Fruit fly (Drosophila melanogaster): ENCODE measurements around the gene CG13950.

CG13950 gene

DNA sequence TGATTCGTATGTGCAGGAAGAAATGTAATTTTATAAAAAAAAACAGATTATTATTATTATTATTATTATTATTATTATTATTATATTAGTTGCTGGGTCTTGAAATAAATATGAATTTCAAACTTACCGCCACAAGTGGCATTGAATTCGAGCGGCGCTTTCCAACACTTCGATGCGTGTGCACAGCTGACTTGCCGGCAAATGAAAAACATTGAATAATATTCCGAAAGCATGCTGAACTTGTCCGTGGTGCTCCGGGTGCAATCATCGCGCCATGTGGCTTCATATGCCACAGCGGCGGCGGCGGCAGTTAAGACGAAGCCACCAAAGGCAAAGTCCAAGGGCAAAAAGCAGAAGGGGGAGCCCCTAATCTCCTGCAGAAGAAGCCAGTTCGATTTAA, 48.6 kb upstream of the CG13950 start, which contains the start of gene Dbp21E2 (continued):
- TF ChIP-seq sisA (GFP tag; IDR thresholded peaks at IDR 0.05), result no peak

DNA sequence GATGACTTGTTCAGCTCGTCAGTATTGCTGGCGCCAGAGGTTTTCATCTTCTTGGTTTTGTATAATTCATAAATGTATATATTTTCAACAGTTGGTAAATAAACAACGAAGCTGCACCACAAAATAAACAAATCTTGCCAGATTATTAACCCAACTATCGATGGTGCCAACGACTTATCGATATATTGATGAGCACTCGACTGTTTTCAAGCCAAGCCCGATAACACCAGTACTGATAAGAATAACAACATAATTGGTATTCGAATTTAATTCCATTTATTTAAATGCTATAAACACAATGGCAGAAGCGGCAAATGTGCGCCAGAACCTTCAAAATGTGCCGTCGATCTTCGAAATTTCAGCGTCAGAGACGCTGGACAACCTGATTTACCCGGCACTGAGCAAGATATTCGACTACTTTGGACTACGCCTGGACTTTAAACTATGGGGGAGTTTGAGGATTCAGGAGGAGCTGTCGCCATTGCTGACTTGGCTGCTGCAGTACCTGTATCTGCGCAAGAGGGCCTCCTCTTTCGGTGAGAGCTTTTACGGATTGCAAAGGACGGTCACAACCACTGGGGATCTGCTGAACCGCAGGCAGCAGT, 44.1 kb upstream of the CG13950 start, which contains the start of the genes Saf6 and Pex12:
Saf6 (minus strand) TSS at position 166 of the 605 bp plus-strand sequence.
Pex12 (plus strand) TSS at position 209 of the 605 bp plus-strand sequence.
- TF ChIP-seq NFAT (GFP tag; IDR thresholded peaks at IDR 0.05) (no peak), tio (GFP tag; optimal IDR thresholded peaks at IDR 0.05) (no peak), HmgZ (tag; optimal IDR thresholded peaks at IDR 0.05) (peak; percentile 37), ranshi (GFP tag; IDR thresholded peaks at IDR 0.05) (no peak), trem (tag; optimal IDR thresholded peaks at IDR 0.05) (peak; percentile 11), bigmax (GFP tag; optimal IDR thresholded peaks at IDR 0.05) (peak; percentile 21), Dref (GFP tag; IDR thresholded peaks at IDR 0.05) (peak; percentile 88), CG15696 (tag; optimal IDR thresholded peaks at IDR 0.05) (no peak), da (GFP tag; optimal IDR thresholded peaks at IDR 0.05) (no peak), MESR4 (GFP tag; optimal IDR thresholded peaks at IDR 0.05) (peak; percentile 41), CG2116 (GFP tag; optimal IDR thresholded peaks at IDR 0.05) (peak; percentile 65), mld (GFP tag; IDR thresholded peaks at IDR 0.05; ENCODE audit: partially characterized antibody) (0 out of 3 replicates have a peak, but pooled peaks have one; percentile 51), CG18262 (tag; optimal IDR thresholded peaks at IDR 0.05) (no peak), ci (GFP tag; IDR thresholded peaks at IDR 0.05) (0 out of 3 replicates have a peak, but pooled peaks have one; percentile 12), CG12659 (GFP tag; optimal IDR thresholded peaks at IDR 0.05) (peak; percentile 12), Dp (GFP tag; optimal IDR thresholded peaks at IDR 0.05) (peak; percentile 43), bbx (GFP tag; IDR thresholded peaks at IDR 0.05; ENCODE audit: partially characterized antibody) (peak; percentile 82), Dll (GFP tag; IDR thresholded peaks at IDR 0.05; ENCODE audit: partially characterized antibody) (peak; percentile 89), ind (GFP tag; optimal IDR thresholded peaks at IDR 0.05) (no peak), kni (GFP tag; optimal IDR thresholded peaks at IDR 0.05) (no peak), crol (GFP tag; IDR thresholded peaks at IDR 0.05) (no peak), h (optimal IDR thresholded peaks at IDR 0.05) (no peak), MBD-R2 (GFP tag; IDR thresholded peaks at IDR 0.05) (peak; percentile 90), CG3726 (GFP tag; IDR thresholded peaks at IDR 0.05) (no peak), Atf-2 (GFP tag; optimal IDR thresholded peaks at IDR 0.05) (no peak), Doc3 (GFP tag; IDR thresholded peaks at IDR 0.05; ENCODE audit: partially characterized antibody) (peak; percentile 76), CG42726 (GFP tag; IDR thresholded peaks at IDR 0.05; ENCODE audit: partially characterized antibody) (peak; percentile 14; the same call in 1 of the 2 replicates), sna (GFP tag; IDR thresholded peaks at IDR 0.05; ENCODE audit: partially characterized antibody) (peak; percentile 85), sima (GFP tag; optimal IDR thresholded peaks at IDR 0.05) (no peak), E2f1 (GFP tag; IDR thresholded peaks at IDR 0.05) (no peak), salm (tag; optimal IDR thresholded peaks at IDR 0.05) (no peak), Awh (GFP tag; IDR thresholded peaks at IDR 0.05) (no peak), CG13775 (GFP tag; optimal IDR thresholded peaks at IDR 0.05) (peak; percentile 8), nom (GFP tag; optimal IDR thresholded peaks at IDR 0.05) (peak; percentile 65), exex (tag; optimal IDR thresholded peaks at IDR 0.05) (peak; percentile 47), D (optimal IDR thresholded peaks at IDR 0.05) (peak; percentile 48), D (GFP tag; optimal IDR thresholded peaks at IDR 0.05) (no peak), unpg (GFP tag; optimal IDR thresholded peaks at IDR 0.05) (no peak), CG15514 (GFP tag; optimal IDR thresholded peaks at IDR 0.05) (peak; percentile 3), unc-4 (GFP tag; IDR thresholded peaks at IDR 0.05; ENCODE audit: partially characterized antibody) (peak; percentile 84), CG18764 (GFP tag; optimal IDR thresholded peaks at IDR 0.05) (no peak), HLH4C (GFP tag; IDR thresholded peaks at IDR 0.05; ENCODE audit: partially characterized antibody) (peak; percentile 80), nerfin-2 (GFP tag; IDR thresholded peaks at IDR 0.05; ENCODE audit: partially characterized antibody) (peak; percentile 79), CG10565 (GFP tag; optimal IDR thresholded peaks at IDR 0.05) (no peak), CG4617 (GFP tag; optimal IDR thresholded peaks at IDR 0.05; ENCODE audit: borderline replicate concordance) (peak; percentile 70), sens-2 (GFP tag; IDR thresholded peaks at IDR 0.05) (no peak)

Data from whole organism, embryonic.